Fruit fly (Drosophila melanogaster): ENCODE results near the gene Culd.

Gene Culd

dm6 chr3L:8398763-8399445, 42.8 kb upstream of the Culd start (continued):
- TF ChIP-seq dysf (GFP tag; IDR thresholded peaks at IDR 0.05) = 0 out of 3 replicates have a peak, but pooled peaks have one; percentile 6
- TF ChIP-seq ind (GFP tag; optimal IDR thresholded peaks at IDR 0.05) = peak; percentile 56
- TF ChIP-seq sens (GFP tag) = peak; percentile 83
- no peak for TF ChIP-seq CG11085 (GFP tag; IDR thresholded peaks at IDR 0.05)

DNA sequence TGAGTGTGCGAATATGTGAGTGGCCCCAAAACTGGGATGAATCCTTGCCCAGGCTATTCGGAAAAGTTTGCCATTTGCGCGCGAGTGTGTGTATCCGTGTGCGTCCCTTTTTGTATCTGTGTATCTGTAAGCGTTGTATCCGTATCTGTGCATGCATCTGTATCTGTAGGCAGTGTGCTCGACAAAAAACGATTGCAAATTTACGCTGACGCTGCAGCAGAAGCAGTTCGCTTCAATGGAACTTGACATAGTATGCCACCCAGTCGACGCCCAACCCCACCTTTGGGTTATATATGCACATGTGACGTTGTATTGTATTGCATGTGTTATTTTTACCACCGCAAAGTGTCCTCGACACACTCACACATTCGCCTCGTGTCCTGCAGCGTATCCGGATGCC, 40.1 kb upstream of the Culd start:
- TF ChIP-seq cg (GFP tag; optimal IDR thresholded peaks at IDR 0.05) = peak; percentile 65
- peak; percentile 36 for TF ChIP-seq twi (tag; optimal IDR thresholded peaks at IDR 0.05)
- TF ChIP-seq CG11247 (GFP tag; IDR thresholded peaks at IDR 0.05) = no peak
- no peak for TF ChIP-seq CG11696 (GFP tag; IDR thresholded peaks at IDR 0.05)
- peak; percentile 40 for TF ChIP-seq nerfin-1 (tag; optimal IDR thresholded peaks at IDR 0.05)

DNA sequence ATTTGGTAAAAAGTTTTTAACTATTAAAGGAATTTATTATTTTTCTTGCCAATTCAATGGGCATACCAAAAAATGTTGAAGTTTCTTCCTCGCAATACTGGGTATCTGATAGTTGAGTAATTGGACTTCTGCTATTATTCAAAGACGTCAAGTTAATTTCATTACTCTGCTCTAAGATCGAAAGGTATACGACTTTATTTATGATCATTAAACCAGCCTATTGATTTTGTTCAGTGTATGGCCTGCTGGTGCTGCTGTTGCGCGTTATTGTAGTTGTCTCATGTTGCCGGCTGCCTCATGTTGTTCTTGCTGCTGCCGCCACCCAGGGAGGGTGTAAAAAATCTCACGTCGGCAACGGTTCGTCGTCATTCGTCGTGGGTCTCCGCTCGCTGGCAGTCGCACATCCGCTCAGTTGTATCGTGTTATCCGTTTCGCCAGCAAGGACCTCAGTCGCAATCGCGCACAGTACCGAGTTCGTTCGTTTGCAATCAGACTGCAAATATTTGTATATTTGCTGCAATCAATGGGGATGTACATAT, 39.6 kb upstream of the Culd start, which contains the start of gene CG7120:
TSS of gene CG7120 (plus strand) at position 371 of the 539 bp plus-strand sequence.
- peak; percentile 4 for TF ChIP-seq CTCF (GFP tag; optimal IDR thresholded peaks at IDR 0.05)
- peak; percentile 26 for TF ChIP-seq ATbp (GFP tag; optimal IDR thresholded peaks at IDR 0.05)
- peak; percentile 7 for TF ChIP-seq HmgD (GFP tag; optimal IDR thresholded peaks at IDR 0.05)
- TF ChIP-seq phol (tag; optimal IDR thresholded peaks at IDR 0.05) = peak; percentile 71
- peak in 1 of 3 experiments; percentile 72 for TF ChIP-seq lola (GFP tag; optimal IDR thresholded peaks at IDR 0.05)
- peak; percentile 48 for TF ChIP-seq CG14710 (tag; optimal IDR thresholded peaks at IDR 0.05)
- TF ChIP-seq ttk (GFP tag; IDR thresholded peaks at IDR 0.05) = peak; percentile 30; the same call in 1 of the 2 replicates
- no peak for TF ChIP-seq CG9876 (GFP tag; optimal IDR thresholded peaks at IDR 0.05)
- no peak for TF ChIP-seq Bgb (GFP tag; IDR thresholded peaks at IDR 0.05; ENCODE audit: partially characterized antibody)
- peak; percentile 44; the same call in 2 of the 3 replicates for TF ChIP-seq CG11695 (GFP tag; IDR thresholded peaks at IDR 0.05)
- TF ChIP-seq CG30403 (GFP tag; optimal IDR thresholded peaks at IDR 0.05) = peak; percentile 49
- peak; percentile 14 for TF ChIP-seq CG12942 (GFP tag; optimal IDR thresholded peaks at IDR 0.05)
- peak; percentile 70 for TF ChIP-seq nmo (GFP tag; optimal IDR thresholded peaks at IDR 0.05)
- TF ChIP-seq salm (tag; optimal IDR thresholded peaks at IDR 0.05) = peak; percentile 14
- TF ChIP-seq Atf-2 (GFP tag; optimal IDR thresholded peaks at IDR 0.05) = peak; percentile 61
- peak; percentile 36 for TF ChIP-seq Hmr (GFP tag; optimal IDR thresholded peaks at IDR 0.05)
- TF ChIP-seq CG8388 (GFP tag; optimal IDR thresholded peaks at IDR 0.05) = peak; percentile 39
- peak; percentile 11 for TF ChIP-seq CG8944 (GFP tag; optimal IDR thresholded peaks at IDR 0.05)
- TF ChIP-seq CG11504 (tag; optimal IDR thresholded peaks at IDR 0.05) = peak; percentile 93
- peak; percentile 55 for TF ChIP-seq Blimp-1 (GFP tag; optimal IDR thresholded peaks at IDR 0.05)
- peak; percentile 33 for TF ChIP-seq CG1603 (tag; optimal IDR thresholded peaks at IDR 0.05)
- peak; percentile 7 for TF ChIP-seq Max (GFP tag; optimal IDR thresholded peaks at IDR 0.05)
- TF ChIP-seq trh (GFP tag; optimal IDR thresholded peaks at IDR 0.05) = no peak
- TF ChIP-seq CG1233 (GFP tag; optimal IDR thresholded peaks at IDR 0.05) = no peak
- TF ChIP-seq CG31224 (GFP tag; IDR thresholded peaks at IDR 0.05) = no peak
- TF ChIP-seq tna (GFP tag; IDR thresholded peaks at IDR 0.05; ENCODE audit: partially characterized antibody) = no peak; the same call in 1 of the 2 replicates
- no peak for TF ChIP-seq Fer1 (GFP tag; optimal IDR thresholded peaks at IDR 0.05)
- TF ChIP-seq Spps (tag; optimal IDR thresholded peaks at IDR 0.05) = peak; percentile 22
- no peak for TF ChIP-seq CG8359 (GFP tag; optimal IDR thresholded peaks at IDR 0.05; ENCODE audit: borderline replicate concordance)
- TF ChIP-seq CG1602 (GFP tag; optimal IDR thresholded peaks at IDR 0.05) = peak; percentile 39
- peak; percentile 31 for TF ChIP-seq CG18476 (GFP tag; optimal IDR thresholded peaks at IDR 0.05)
- TF ChIP-seq croc (GFP tag; conservative IDR thresholded peaks at IDR 0.05) = peak; percentile 29; the same call in 1 of the 3 replicates
- TF ChIP-seq pfk (GFP tag; optimal IDR thresholded peaks at IDR 0.05) = no peak
- peak; percentile 62 for TF ChIP-seq fd96Cb (tag; optimal IDR thresholded peaks at IDR 0.05)
- peak; percentile 41 for TF ChIP-seq cwo (GFP tag; optimal IDR thresholded peaks at IDR 0.05)
- TF ChIP-seq CG8478 (optimal IDR thresholded peaks at IDR 0.05) = peak; percentile 45
- TF ChIP-seq chm (GFP tag; IDR thresholded peaks at IDR 0.05) = peak; percentile 47; the same call in 1 of the 2 replicates

All from whole organism, embryonic.